Worm (Caenorhabditis elegans): ENCODE measurements around the gene abu-2.

The abu-2 gene

DNA sequence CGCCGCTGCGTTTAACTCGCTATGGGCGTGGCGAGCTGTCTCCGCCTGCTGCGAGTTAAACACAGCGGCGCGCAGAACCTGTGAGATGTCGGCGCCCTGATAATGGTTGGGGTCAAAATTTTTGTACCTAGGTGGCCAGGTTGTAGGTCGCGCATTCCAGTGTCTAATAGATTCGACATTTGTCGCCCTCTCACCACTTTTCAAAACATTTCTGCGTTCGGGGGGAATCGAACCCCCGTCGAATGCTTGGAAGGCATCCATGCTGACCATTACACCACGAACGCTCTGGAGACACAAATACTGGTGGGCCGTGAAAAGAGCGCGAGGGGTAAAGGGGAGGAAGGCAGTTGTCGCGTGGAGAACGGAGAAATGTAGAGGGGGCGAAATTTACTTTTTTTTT, 31.1 kb downstream of the abu-2 start:
- peak; percentile 71 for TF ChIP-seq ets-7 (tag; optimal IDR thresholded peaks at IDR 0.05)
- TF ChIP-seq scrt-1 (GFP tag; IDR thresholded peaks at IDR 0.05), result peak; percentile 94
- peak; percentile 81 for TF ChIP-seq tbx-37 (GFP tag; conservative IDR thresholded peaks at IDR 0.05)
- TF ChIP-seq ama-1 (optimal IDR thresholded peaks at IDR 0.05), result no peak
- TF ChIP-seq ceh-13 (GFP tag; optimal IDR thresholded peaks at IDR 0.05), result peak; percentile 75
- peak; percentile 59 for TF ChIP-seq tra-4 (tag; optimal IDR thresholded peaks at IDR 0.05)
- peak; percentile 75 for TF ChIP-seq ceh-36 (tag; optimal IDR thresholded peaks at IDR 0.05)
- TF ChIP-seq hmbx-1 (tag; optimal IDR thresholded peaks at IDR 0.05), result peak; percentile 31
- TF ChIP-seq F13C5.2 (tag; optimal IDR thresholded peaks at IDR 0.05), result peak; percentile 84
- peak; percentile 91 for TF ChIP-seq aly-1 (tag; optimal IDR thresholded peaks at IDR 0.05)
- peak; percentile 60 for TF ChIP-seq B0310.2 (tag; optimal IDR thresholded peaks at IDR 0.05)
- TF ChIP-seq tbx-11 (GFP tag; IDR thresholded peaks at IDR 0.05), result peak; percentile 93
- peak; percentile 90 for TF ChIP-seq hmg-4 (GFP tag; optimal IDR thresholded peaks at IDR 0.05)
- TF ChIP-seq pes-1 (GFP tag; IDR thresholded peaks at IDR 0.05), result peak; percentile 90
- TF ChIP-seq hnd-1 (tag; optimal IDR thresholded peaks at IDR 0.05), result peak; percentile 73
- TF ChIP-seq flt-1 (GFP tag; IDR thresholded peaks at IDR 0.05), result peak; percentile 90
- TF ChIP-seq sea-1 (GFP tag; conservative IDR thresholded peaks at IDR 0.05), result peak; percentile 89

DNA sequence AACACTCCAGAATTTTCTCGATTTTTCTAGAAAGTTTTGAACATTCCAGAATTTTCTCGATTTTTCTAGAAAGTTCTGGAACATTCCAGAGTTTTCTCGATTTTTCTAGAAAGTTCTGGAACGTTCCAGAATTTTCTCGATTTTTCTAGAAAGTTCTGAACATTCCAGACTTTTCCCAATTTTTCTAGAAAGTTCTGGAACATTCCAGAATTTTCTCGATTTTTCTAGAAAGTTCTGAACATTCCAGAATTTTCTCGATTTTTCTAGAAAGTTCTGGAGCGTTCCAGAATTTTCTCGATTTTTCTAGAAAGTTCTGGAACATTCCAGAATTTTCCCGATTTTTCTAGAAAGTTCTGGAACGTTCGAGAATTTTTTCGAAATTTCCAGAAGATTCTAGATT, 35.4 kb downstream of the abu-2 start:
- peak; percentile 60; the same call in 1 of the 2 replicates for TF ChIP-seq tbx-11 (GFP tag; IDR thresholded peaks at IDR 0.05)
- 0 out of 2 replicates have a peak, but pooled peaks have one; percentile 7 for TF ChIP-seq tbx-37 (GFP tag; conservative IDR thresholded peaks at IDR 0.05)
- peak; percentile 87 for TF ChIP-seq flt-1 (GFP tag; IDR thresholded peaks at IDR 0.05)
- peak; percentile 80 for TF ChIP-seq sea-1 (GFP tag; conservative IDR thresholded peaks at IDR 0.05)
- TF ChIP-seq scrt-1 (GFP tag; IDR thresholded peaks at IDR 0.05), result 0 out of 2 replicates have a peak, but pooled peaks have one; percentile 21
- peak; percentile 93 for TF ChIP-seq pes-1 (GFP tag; IDR thresholded peaks at IDR 0.05)

DNA sequence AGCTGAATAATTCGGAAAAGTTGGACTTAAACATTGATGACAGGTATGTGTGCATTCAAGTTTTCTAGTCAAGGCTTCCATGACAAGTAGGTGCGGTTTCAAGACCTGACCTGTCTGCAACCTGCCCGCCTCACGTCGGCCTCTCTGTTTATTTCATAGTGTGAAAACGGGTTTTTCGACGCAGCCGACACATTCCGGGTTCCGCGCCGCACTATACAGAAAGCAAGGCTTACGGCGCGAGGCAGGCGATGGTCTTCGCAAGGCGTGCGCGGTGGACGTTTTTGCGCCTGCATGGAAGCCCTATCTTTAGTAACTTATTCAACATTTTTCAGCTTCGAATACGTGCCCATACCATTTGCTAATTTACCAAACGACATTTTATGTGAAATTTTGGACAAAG, 38.0 kb downstream of the abu-2 start:
- no peak for TF ChIP-seq hmbx-1 (tag; optimal IDR thresholded peaks at IDR 0.05)
- TF ChIP-seq ceh-36 (tag; optimal IDR thresholded peaks at IDR 0.05), result no peak

DNA sequence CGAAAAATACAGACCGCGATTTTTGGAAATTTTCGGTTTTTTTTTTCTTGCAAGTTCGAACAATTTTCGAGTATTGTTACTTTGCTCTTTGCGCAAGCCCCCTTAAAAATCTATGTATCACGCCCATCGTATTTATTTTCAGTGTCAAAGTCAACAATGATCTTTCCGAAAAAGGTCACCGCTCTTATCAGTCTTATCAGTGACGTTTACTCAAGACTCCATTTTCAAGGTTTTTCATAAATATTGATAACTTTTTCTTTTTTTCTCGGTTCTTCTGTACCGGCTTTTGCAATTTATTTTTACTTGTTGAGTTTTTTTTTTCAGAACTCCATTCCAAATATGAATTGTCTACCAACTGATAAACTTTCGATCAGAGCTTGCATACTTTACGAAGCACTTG, 38.8 kb downstream of the abu-2 start, which contains the start of gene fbxa-190:
TSS of gene fbxa-190 (plus strand) at position 325 of the 400 bp plus-strand sequence.
- TF ChIP-seq hnd-1 (tag; optimal IDR thresholded peaks at IDR 0.05), result no peak
- no peak for TF ChIP-seq sea-1 (GFP tag; conservative IDR thresholded peaks at IDR 0.05)
- no peak for TF ChIP-seq F13C5.2 (tag; optimal IDR thresholded peaks at IDR 0.05)
- TF ChIP-seq hmbx-1 (tag; optimal IDR thresholded peaks at IDR 0.05), result no peak
- no peak for TF ChIP-seq tbx-11 (GFP tag; IDR thresholded peaks at IDR 0.05)
- TF ChIP-seq scrt-1 (GFP tag; IDR thresholded peaks at IDR 0.05), result no peak
- TF ChIP-seq ets-7 (tag; optimal IDR thresholded peaks at IDR 0.05), result no peak
- TF ChIP-seq aly-1 (tag; optimal IDR thresholded peaks at IDR 0.05), result no peak
- TF ChIP-seq ceh-13 (GFP tag; optimal IDR thresholded peaks at IDR 0.05), result no peak
- TF ChIP-seq flt-1 (GFP tag; IDR thresholded peaks at IDR 0.05), result no peak
- no peak for TF ChIP-seq ceh-36 (tag; optimal IDR thresholded peaks at IDR 0.05)
- no peak for TF ChIP-seq tbx-37 (GFP tag; conservative IDR thresholded peaks at IDR 0.05)
- TF ChIP-seq hmg-4 (GFP tag; optimal IDR thresholded peaks at IDR 0.05), result no peak

DNA sequence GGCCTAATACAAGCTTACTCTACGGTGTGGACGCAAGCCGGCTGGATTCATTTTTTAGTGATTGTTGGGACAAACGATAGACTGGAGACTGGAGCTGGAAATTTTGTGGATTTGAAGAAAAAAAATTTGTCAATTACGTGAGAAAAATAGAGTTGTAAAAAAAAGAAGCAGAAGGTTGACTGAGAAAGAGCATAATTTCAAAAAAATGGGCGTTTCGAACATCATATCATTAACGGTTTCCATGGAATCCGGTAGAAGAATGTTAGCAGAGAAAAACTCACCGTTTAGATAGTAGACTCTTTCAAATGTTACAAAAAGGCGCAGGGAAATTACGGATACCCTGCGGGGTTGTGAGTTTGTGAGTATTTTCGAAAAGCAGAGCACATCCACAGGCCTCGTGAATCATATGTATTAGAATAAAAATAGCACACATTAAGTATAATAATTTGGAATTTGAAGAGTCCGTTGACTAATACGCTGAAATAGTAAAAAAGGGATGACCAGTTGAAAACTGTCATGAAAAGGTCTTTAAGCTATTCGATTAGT, 39.6 kb downstream of the abu-2 start, which contains the start of gene F56C3.7:
TSS of gene F56C3.7 (minus strand) at position 51 of the 546 bp plus-strand sequence.
- TF ChIP-seq B0310.2 (tag; optimal IDR thresholded peaks at IDR 0.05) (no peak), flt-1 (GFP tag; IDR thresholded peaks at IDR 0.05) (no peak), scrt-1 (GFP tag; IDR thresholded peaks at IDR 0.05) (no peak), tbx-37 (GFP tag; conservative IDR thresholded peaks at IDR 0.05) (no peak), ama-1 (optimal IDR thresholded peaks at IDR 0.05) (no peak), tra-4 (tag; optimal IDR thresholded peaks at IDR 0.05) (no peak), hnd-1 (tag; optimal IDR thresholded peaks at IDR 0.05) (no peak), hmg-4 (GFP tag; optimal IDR thresholded peaks at IDR 0.05) (no peak), ceh-13 (GFP tag; optimal IDR thresholded peaks at IDR 0.05) (no peak), ets-7 (tag; optimal IDR thresholded peaks at IDR 0.05) (no peak)

DNA sequence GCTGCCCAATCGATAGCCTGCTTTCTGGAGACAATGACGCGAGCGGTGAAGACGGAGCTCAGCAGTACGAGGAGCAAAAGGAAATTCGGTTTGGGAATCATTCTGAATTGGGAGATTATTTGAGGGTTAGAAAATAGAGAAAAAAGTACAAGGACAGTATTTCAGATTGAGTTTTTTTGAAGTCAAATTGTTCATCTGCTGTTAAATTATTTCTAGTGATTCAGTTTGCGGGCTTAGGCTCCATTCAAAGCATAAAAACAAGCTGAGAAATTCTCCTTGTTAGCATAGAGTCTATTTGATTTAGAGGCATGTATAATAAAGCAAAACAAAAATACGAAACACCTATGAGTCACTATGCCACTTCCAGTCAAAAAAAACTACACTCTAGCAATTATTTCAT, 43.0 kb downstream of the abu-2 start, which contains the start of gene dgn-2:
TSS of gene dgn-2 (minus strand) at position 101 of the 400 bp plus-strand sequence.
- no peak for TF ChIP-seq flt-1 (GFP tag; IDR thresholded peaks at IDR 0.05)
- TF ChIP-seq ceh-36 (tag; optimal IDR thresholded peaks at IDR 0.05), result no peak
- no peak for TF ChIP-seq hnd-1 (tag; optimal IDR thresholded peaks at IDR 0.05)
- TF ChIP-seq ets-7 (tag; optimal IDR thresholded peaks at IDR 0.05), result no peak
- TF ChIP-seq tbx-37 (GFP tag; conservative IDR thresholded peaks at IDR 0.05), result no peak
- no peak for TF ChIP-seq scrt-1 (GFP tag; IDR thresholded peaks at IDR 0.05)
- no peak for TF ChIP-seq tbx-11 (GFP tag; IDR thresholded peaks at IDR 0.05)
- TF ChIP-seq aly-1 (tag; optimal IDR thresholded peaks at IDR 0.05), result no peak
- TF ChIP-seq sea-1 (GFP tag; conservative IDR thresholded peaks at IDR 0.05), result no peak
- no peak for TF ChIP-seq B0310.2 (tag; optimal IDR thresholded peaks at IDR 0.05)
- no peak for TF ChIP-seq pes-1 (GFP tag; IDR thresholded peaks at IDR 0.05)
- no peak for TF ChIP-seq ceh-13 (GFP tag; optimal IDR thresholded peaks at IDR 0.05)
- no peak for TF ChIP-seq ama-1 (optimal IDR thresholded peaks at IDR 0.05)

DNA sequence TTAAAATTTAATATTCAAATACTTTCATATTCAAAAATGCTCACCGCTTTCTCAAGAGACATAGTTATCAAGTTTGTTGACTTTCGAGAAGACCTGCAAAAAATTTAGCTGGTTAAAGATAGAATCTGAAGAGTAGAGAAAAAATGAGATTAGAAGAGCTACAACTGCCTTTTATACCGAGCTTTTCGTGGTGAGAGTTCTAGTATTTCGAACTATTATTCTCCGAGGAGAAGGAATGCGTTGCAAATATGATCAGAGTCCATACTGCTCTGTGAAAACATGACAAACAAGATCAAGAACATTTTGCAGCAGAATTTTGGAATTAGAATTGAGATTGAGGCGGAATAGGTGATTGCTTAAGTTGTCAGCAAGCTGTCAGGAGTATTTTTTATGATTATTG, 49.8 kb downstream of the abu-2 start, which contains the start of gene F56C3.4:
TSS of gene F56C3.4 (minus strand) at position 101 of the 400 bp plus-strand sequence.
- TF ChIP-seq F13C5.2 (tag; optimal IDR thresholded peaks at IDR 0.05) (no peak), ama-1 (optimal IDR thresholded peaks at IDR 0.05) (no peak), ets-7 (tag; optimal IDR thresholded peaks at IDR 0.05) (no peak), sea-1 (GFP tag; conservative IDR thresholded peaks at IDR 0.05) (no peak), tbx-11 (GFP tag; IDR thresholded peaks at IDR 0.05) (no peak), hnd-1 (tag; optimal IDR thresholded peaks at IDR 0.05) (no peak), B0310.2 (tag; optimal IDR thresholded peaks at IDR 0.05) (no peak), aly-1 (tag; optimal IDR thresholded peaks at IDR 0.05) (no peak), tbx-37 (GFP tag; conservative IDR thresholded peaks at IDR 0.05) (no peak), pes-1 (GFP tag; IDR thresholded peaks at IDR 0.05) (no peak), hmbx-1 (tag; optimal IDR thresholded peaks at IDR 0.05) (no peak), ceh-13 (GFP tag; optimal IDR thresholded peaks at IDR 0.05) (no peak), tra-4 (tag; optimal IDR thresholded peaks at IDR 0.05) (no peak), flt-1 (GFP tag; IDR thresholded peaks at IDR 0.05) (no peak), ceh-36 (tag; optimal IDR thresholded peaks at IDR 0.05) (no peak)

Measured in whole organism, early embryonic.